Fruit fly (Drosophila melanogaster) whole organism, prepupa: Measurements from ENCODE around the gene CG33293.
A peak's percentile ranks its signal among the peaks of the same experiment; 100 is the strongest.

Source experiments
- Blimp-1 ChIP-seq: fragments of 200-800 bp; sonication (Bioruptor generic); optimal IDR thresholded peaks from 3 replicates; lab custom pipeline; 2017; ENCODE audit warnings: missing biosample characterization, missing genetic modification characterization, mild to moderate bottlenecking, moderate library complexity, missing genetic modification reagents
- CG10631 ChIP-seq: fragments of 200-800 bp; sonication (Bioruptor generic); optimal IDR thresholded peaks from 2 replicates; lab custom pipeline; 2016; ENCODE audit warnings: missing biosample characterization, missing genetic modification characterization
- CG10669 ChIP-seq: fragments of 200-800 bp; sonication (Bioruptor generic); optimal IDR thresholded peaks from 3 replicates; lab custom pipeline; 2018; ENCODE audit warnings: missing biosample characterization, mild to moderate bottlenecking, missing genetic modification characterization, moderate library complexity
- CG11294 ChIP-seq: fragments of 200-800 bp; sonication (Bioruptor generic); IDR thresholded peaks from 2 replicates; pipeline ENCODE4 v1.3.6; 2022; ENCODE audit warnings: missing biosample characterization, missing genetic modification characterization
- CG11762 ChIP-seq: fragments of 200-800 bp; sonication (Bioruptor generic); optimal IDR thresholded peaks from 3 replicates; lab custom pipeline; 2016; ENCODE audit warnings: missing biosample characterization, missing genetic modification characterization; ENCODE audit not compliant: insufficient read depth
- CG11902 ChIP-seq: fragments of 200-800 bp; sonication (Bioruptor generic); optimal IDR thresholded peaks from 3 replicates; lab custom pipeline; 2016; ENCODE audit warnings: missing biosample characterization, missing genetic modification characterization
- CG15336 ChIP-seq: fragments of 200-800 bp; sonication (Bioruptor generic); IDR thresholded peaks from 2 replicates; pipeline ENCODE4 v1.3.6; 2022; ENCODE audit warnings: missing biosample characterization, missing genetic modification characterization
- CG1621 ChIP-seq: fragments of 200-800 bp; sonication (Bioruptor generic); optimal IDR thresholded peaks from 3 replicates; lab custom pipeline; 2018; ENCODE audit warnings: missing biosample characterization, mild to moderate bottlenecking, missing genetic modification characterization
- CG16779 ChIP-seq: fragments of 200-800 bp; sonication (Bioruptor generic); optimal IDR thresholded peaks from 3 replicates; lab custom pipeline; 2017; ENCODE audit warnings: missing biosample characterization, mild to moderate bottlenecking, missing genetic modification characterization
- CG3032 ChIP-seq: fragments of 200-800 bp; optimal IDR thresholded peaks from 2 replicates; lab custom pipeline; 2019; ENCODE audit warnings: missing biosample characterization, mild to moderate bottlenecking, missing genetic modification characterization, moderate library complexity
- CG31627 ChIP-seq: fragments of 200-800 bp; sonication (Bioruptor generic); optimal IDR thresholded peaks from 3 replicates; lab custom pipeline; 2016; ENCODE audit warnings: missing biosample characterization, missing genetic modification characterization
- CG34406 ChIP-seq: fragments of 200-800 bp; sonication (Bioruptor generic); optimal IDR thresholded peaks from 3 replicates; lab custom pipeline; 2016; ENCODE audit warnings: missing biosample characterization, missing genetic modification characterization
- CG3919 ChIP-seq: fragments of 200-800 bp; sonication (Bioruptor generic); optimal IDR thresholded peaks from 3 replicates; lab custom pipeline; 2016; ENCODE audit warnings: missing biosample characterization, missing genetic modification characterization
- CG4318 ChIP-seq: fragments of 200-800 bp; sonication (Bioruptor generic); optimal IDR thresholded peaks from 3 replicates; lab custom pipeline; 2017; ENCODE audit warnings: missing biosample characterization, mild to moderate bottlenecking, missing genetic modification characterization
- CG6163 ChIP-seq: fragments of 200-800 bp; sonication (Bioruptor generic); IDR thresholded peaks from 3 replicates; pipeline ENCODE4 v1.3.6; 2022; ENCODE audit warnings: missing biosample characterization, missing genetic modification characterization
- CG6792 ChIP-seq: fragments of 200-800 bp; sonication (Bioruptor generic); optimal IDR thresholded peaks from 3 replicates; lab custom pipeline; 2016; ENCODE audit warnings: missing biosample characterization, missing genetic modification characterization
- CG6808 ChIP-seq: fragments of 200-800 bp; sonication (Bioruptor generic); optimal IDR thresholded peaks from 3 replicates; lab custom pipeline; 2017; ENCODE audit warnings: missing biosample characterization, missing genetic modification characterization, mild to moderate bottlenecking, moderate library complexity, missing genetic modification reagents
- CG6854 ChIP-seq: fragments of 200-800 bp; sonication (Bioruptor generic); optimal IDR thresholded peaks from 2 replicates; lab custom pipeline; 2017; ENCODE audit warnings: missing biosample characterization, mild to moderate bottlenecking, missing genetic modification characterization
- CG8119 ChIP-seq: fragments of 200-800 bp; sonication (Bioruptor generic); IDR thresholded peaks from 3 replicates; pipeline ENCODE4 v1.3.6; 2022; ENCODE audit warnings: missing biosample characterization, missing genetic modification characterization
- CG8632 ChIP-seq: fragments of 200-800 bp; sonication (Bioruptor generic); optimal IDR thresholded peaks from 3 replicates; lab custom pipeline; 2016; ENCODE audit warnings: missing biosample characterization, missing genetic modification characterization
- CG9139 ChIP-seq: fragments of 200-800 bp; sonication (Bioruptor generic); optimal IDR thresholded peaks from 3 replicates; lab custom pipeline; 2017; ENCODE audit warnings: missing biosample characterization, mild to moderate bottlenecking, missing genetic modification characterization
- Eip75B ChIP-seq: fragments of 200-800 bp; sonication (Bioruptor generic); optimal IDR thresholded peaks from 3 replicates; lab custom pipeline; 2016; ENCODE audit warnings: missing biosample characterization, missing genetic modification characterization
- Eip78C ChIP-seq: fragments of 200-800 bp; sonication (Bioruptor generic); peaks from one replicate; lab custom pipeline; 2016; ENCODE audit warnings: missing biosample characterization, missing genetic modification characterization
- Eip93F ChIP-seq: fragments of 200-800 bp; sonication (Bioruptor generic); optimal IDR thresholded peaks from 2 replicates; lab custom pipeline; 2016; ENCODE audit warnings: missing biosample characterization, mild to moderate bottlenecking, missing genetic modification characterization
- Ets21C ChIP-seq: fragments of 200-800 bp; sonication (Bioruptor generic); optimal IDR thresholded peaks from 3 replicates; lab custom pipeline; 2016; ENCODE audit warnings: missing biosample characterization, missing genetic modification characterization
- Ets96B ChIP-seq: fragments of 200-800 bp; optimal IDR thresholded peaks from 2 replicates; lab custom pipeline; 2019; ENCODE audit warnings: missing biosample characterization, mild to moderate bottlenecking, missing genetic modification characterization, moderate library complexity
- Gug ChIP-seq: fragments of 200-800 bp; sonication (Bioruptor generic); IDR thresholded peaks from 2 replicates; pipeline ENCODE4 v1.3.6; 2022; ENCODE audit warnings: missing biosample characterization, missing genetic modification characterization
- Hr38 ChIP-seq: sonication (Bioruptor generic); optimal IDR thresholded peaks from 2 replicates; lab custom pipeline; 2016; ENCODE audit warnings: missing biosample characterization, missing genetic modification characterization
- Met ChIP-seq: fragments of 200-800 bp; sonication (Bioruptor generic); optimal IDR thresholded peaks from 3 replicates; lab custom pipeline; 2016; ENCODE audit warnings: missing biosample characterization, missing genetic modification characterization
- OdsH ChIP-seq: fragments of 200-800 bp; sonication (Bioruptor generic); optimal IDR thresholded peaks from 3 replicates; lab custom pipeline; 2016; ENCODE audit warnings: missing biosample characterization, missing genetic modification characterization
- Smox ChIP-seq: fragments of 200-800 bp; sonication (Bioruptor generic); optimal IDR thresholded peaks from 3 replicates; lab custom pipeline; 2016; ENCODE audit warnings: missing biosample characterization, missing genetic modification characterization
- Sox102F ChIP-seq: fragments of 200-800 bp; sonication (Bioruptor generic); optimal IDR thresholded peaks from 2 replicates; lab custom pipeline; 2016; ENCODE audit warnings: missing biosample characterization, mild to moderate bottlenecking, missing genetic modification characterization
- achi ChIP-seq: fragments of 200-800 bp; sonication (Bioruptor generic); optimal IDR thresholded peaks from 3 replicates; lab custom pipeline; 2016; ENCODE audit warnings: missing biosample characterization, missing genetic modification characterization
- dac ChIP-seq: fragments of 200-800 bp; sonication (Bioruptor generic); optimal IDR thresholded peaks from 2 replicates; lab custom pipeline; 2017; ENCODE audit warnings: missing biosample characterization, mild to moderate bottlenecking, missing genetic modification characterization
- eg ChIP-seq: fragments of 200-800 bp; sonication (Bioruptor generic); IDR thresholded peaks from 3 replicates; pipeline ENCODE4 v1.3.6; 2022; ENCODE audit warnings: missing biosample characterization, missing genetic modification characterization
- fd59A ChIP-seq: fragments of 200-800 bp; sonication (Bioruptor generic); optimal IDR thresholded peaks from 2 replicates; lab custom pipeline; 2017; ENCODE audit warnings: missing biosample characterization, mild to moderate bottlenecking, missing genetic modification characterization, missing genetic modification reagents
- fd85E ChIP-seq: fragments of 200-800 bp; sonication (Bioruptor generic); optimal IDR thresholded peaks from 3 replicates; lab custom pipeline; 2016; ENCODE audit warnings: missing biosample characterization, missing genetic modification characterization
- fkh ChIP-seq: fragments of 200-800 bp; sonication (Bioruptor generic); optimal IDR thresholded peaks from 3 replicates; lab custom pipeline; 2017; ENCODE audit warnings: missing biosample characterization, mild to moderate bottlenecking, missing genetic modification characterization, moderate library complexity
- lz ChIP-seq: fragments of 200-800 bp; sonication (Bioruptor generic); optimal IDR thresholded peaks from 3 replicates; lab custom pipeline; 2016; ENCODE audit warnings: missing biosample characterization, missing genetic modification characterization
- salr ChIP-seq, 2 experiments: fragments of 200-800 bp; sonication (Bioruptor generic); optimal IDR thresholded peaks; 3 replicates each; lab custom pipeline; 2016 to 2018; ENCODE audit warnings: missing biosample characterization in 2 of 2, missing genetic modification characterization in 2 of 2, mild to moderate bottlenecking in 1 of 2
- spab ChIP-seq: fragments of 200-800 bp; sonication (Bioruptor generic); optimal IDR thresholded peaks from 2 replicates; lab custom pipeline; 2017; ENCODE audit warnings: missing biosample characterization, mild to moderate bottlenecking, missing genetic modification characterization, missing genetic modification reagents
- ss ChIP-seq, 2 experiments: fragments of 200-800 bp; sonication (Bioruptor generic); optimal IDR thresholded peaks; 2 replicates in 1 of 2; 3 replicates in 1 of 2; lab custom pipeline; 2017 to 2018; ENCODE audit warnings: mild to moderate bottlenecking in 2 of 2, missing biosample characterization in 2 of 2, missing genetic modification characterization in 2 of 2, moderate library complexity in 1 of 2
- svp ChIP-seq: fragments of 200-800 bp; sonication (Bioruptor generic); peaks from one replicate; lab custom pipeline; 2016; ENCODE audit warnings: missing biosample characterization, missing genetic modification characterization
- vri ChIP-seq: fragments of 200-800 bp; sonication (Bioruptor generic); optimal IDR thresholded peaks from 3 replicates; lab custom pipeline; 2016; ENCODE audit warnings: missing biosample characterization, mild to moderate bottlenecking, missing genetic modification characterization

Gene CG33293

dm6 chr3R:5261996-5262535 lies 21.5 kb upstream of the CG33293 start:
- TF ChIP-seq CG4318 (GFP tag; lab: Kevin White, UChicago), result no peak
- TF ChIP-seq fd59A (GFP tag; lab: Kevin White, UChicago), result no peak
- no peak for TF ChIP-seq Gug
- no peak for TF ChIP-seq Eip75B
- peak; percentile 64 for TF ChIP-seq vri
- peak; percentile 30 for TF ChIP-seq Eip78C (GFP tag; lab: Kevin White, UChicago)
- no peak for TF ChIP-seq CG6792 (GFP tag; lab: Kevin White, UChicago)
- TF ChIP-seq dac, result no peak
- TF ChIP-seq achi (GFP tag; lab: Kevin White, UChicago), result no peak
- TF ChIP-seq svp, result peak; percentile 45
- TF ChIP-seq Eip93F, result no peak
- TF ChIP-seq fkh (GFP tag; lab: Kevin White, UChicago), result peak; percentile 8

dm6 chr3R:5261262-5261661 lies 20.7 kb upstream of the CG33293 start:
- TF ChIP-seq ss (GFP tag; optimal IDR thresholded peaks at IDR 0.05; lab: Kevin White, UChicago) (peak in 1 of 2 experiments; percentile 6), salr (GFP tag; optimal IDR thresholded peaks at IDR 0.05; lab: Kevin White, UChicago) (no peak), CG3919 (GFP tag; lab: Kevin White, UChicago) (no peak), CG34406 (no peak), achi (GFP tag; lab: Kevin White, UChicago) (no peak), svp (peak; percentile 81), CG11762 (GFP tag; lab: Kevin White, UChicago) (no peak), Eip78C (GFP tag; lab: Kevin White, UChicago) (peak; percentile 30), eg (GFP tag; lab: Robert Waterston, UW) (0 out of 3 replicates have a peak, but pooled peaks have one; percentile 7), Blimp-1 (GFP tag; lab: Kevin White, UChicago) (no peak), CG6808 (no peak), vri (peak; percentile 73)

dm6 chr3R:5257147-5257487 lies 16.6 kb upstream of the CG33293 start:
- peak; percentile 80 for TF ChIP-seq vri
- TF ChIP-seq Hr38 (GFP tag; lab: Kevin White, UChicago), result no peak
- TF ChIP-seq CG9139 (GFP tag; lab: Kevin White, UChicago), result no peak
- no peak for TF ChIP-seq fd59A (GFP tag; lab: Kevin White, UChicago)
- no peak for TF ChIP-seq CG15336 (GFP tag; lab: Robert Waterston, UW)

dm6 chr3R:5256462-5257146 lies 16.1 kb upstream of the CG33293 start, which contains the start of the genes Enoph and Hph:
Gene Enoph (minus strand): TSS chr3R:5256681.
Gene Hph (plus strand): TSS chr3R:5257037.
- TF ChIP-seq CG8119 (GFP tag; lab: Robert Waterston, UW) (peak; percentile 56; the same call in 2 of the 3 replicates), CG16779 (tag; lab: Kevin White, UChicago) (no peak), Smox (GFP tag; lab: Kevin White, UChicago) (peak; percentile 71), spab (GFP tag; lab: Kevin White, UChicago) (peak; percentile 11), CG11294 (GFP tag; lab: Robert Waterston, UW) (peak; percentile 33; the same call in 1 of the 2 replicates), lz (GFP tag; lab: Kevin White, UChicago) (peak; percentile 68), Sox102F (peak; percentile 44), CG8632 (peak; percentile 28), Met (GFP tag; lab: Kevin White, UChicago) (peak; percentile 68), Hr38 (GFP tag; lab: Kevin White, UChicago) (no peak), CG3919 (GFP tag; lab: Kevin White, UChicago) (peak; percentile 73), OdsH (GFP tag; lab: Kevin White, UChicago) (peak; percentile 77), fd85E (GFP tag; lab: Kevin White, UChicago) (no peak), CG6854 (GFP tag; lab: Kevin White, UChicago) (no peak), CG6163 (GFP tag; lab: Robert Waterston, UW) (0 out of 3 replicates have a peak, but pooled peaks have one; percentile 61), CG10631 (GFP tag; lab: Kevin White, UChicago) (peak; percentile 76), fkh (GFP tag; lab: Kevin White, UChicago) (peak; percentile 64), Ets96B (tag; lab: Kevin White, UChicago) (peak; percentile 56), fd59A (GFP tag; lab: Kevin White, UChicago) (peak; percentile 18), CG10669 (GFP tag; lab: Kevin White, UChicago) (peak; percentile 67), Eip75B (peak; percentile 58), CG11902 (GFP tag; lab: Kevin White, UChicago) (peak; percentile 60), CG3032 (tag; lab: Kevin White, UChicago) (peak; percentile 73), CG31627 (peak; percentile 76), CG1621 (tag; lab: Kevin White, UChicago) (peak; percentile 7), Ets21C (GFP tag; lab: Kevin White, UChicago) (peak; percentile 62)
